Worm (Caenorhabditis elegans): ENCODE results near the gene aps-1.

Gene aps-1

DNA sequence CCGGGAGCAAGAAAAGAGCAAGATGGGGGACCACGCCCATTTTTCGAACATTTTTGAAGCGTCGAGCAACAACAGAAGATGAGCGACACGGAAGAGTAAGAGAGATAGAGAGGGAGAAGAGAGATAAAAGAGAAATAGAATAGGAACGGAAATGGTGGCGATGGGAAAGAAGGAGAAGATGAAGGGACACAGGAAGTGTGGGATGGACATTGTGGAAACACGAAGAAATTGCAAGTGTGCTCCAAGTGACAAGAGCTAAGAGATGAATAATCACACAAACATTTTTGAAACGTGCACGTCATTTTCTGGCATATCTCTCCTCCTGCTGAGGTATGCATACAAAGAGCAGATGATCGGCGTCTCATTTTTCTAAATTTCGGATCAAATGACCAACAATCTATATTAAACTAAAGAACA, 12.8 kb downstream of the aps-1 start (continued):
- no peak for TF ChIP-seq nhr-11 (tag; optimal IDR thresholded peaks at IDR 0.05)
- no peak for TF ChIP-seq unc-39 (tag; optimal IDR thresholded peaks at IDR 0.05)
- TF ChIP-seq nhr-237 (tag; optimal IDR thresholded peaks at IDR 0.05), result no peak
- no peak for TF ChIP-seq skn-1 (tag; optimal IDR thresholded peaks at IDR 0.05)

DNA sequence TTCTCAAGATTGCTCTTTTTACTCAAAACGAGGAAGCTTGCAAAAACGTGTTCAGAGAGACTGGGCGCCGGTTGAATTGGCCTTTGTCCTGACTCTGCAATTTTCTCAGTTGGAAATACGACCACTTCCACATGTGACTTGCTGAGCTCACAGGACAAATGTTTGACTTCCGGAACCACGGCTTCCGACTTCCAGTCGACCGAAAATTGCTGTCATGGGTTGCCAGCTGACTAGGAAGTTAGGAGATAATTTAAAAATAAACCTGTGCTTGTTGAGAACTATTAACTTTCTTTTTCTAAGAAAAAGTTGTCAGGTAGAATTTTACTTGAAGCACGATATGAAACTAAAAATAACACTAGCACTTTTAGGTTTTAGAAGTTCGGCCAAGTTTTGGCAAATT, 13.8 kb downstream of the aps-1 start:
- TF ChIP-seq sma-9 (GFP tag; optimal IDR thresholded peaks at IDR 0.05), result peak; percentile 67
- no peak for TF ChIP-seq sma-9 (tag; optimal IDR thresholded peaks at IDR 0.05)
- TF ChIP-seq gmeb-1 (tag; optimal IDR thresholded peaks at IDR 0.05), result no peak

DNA sequence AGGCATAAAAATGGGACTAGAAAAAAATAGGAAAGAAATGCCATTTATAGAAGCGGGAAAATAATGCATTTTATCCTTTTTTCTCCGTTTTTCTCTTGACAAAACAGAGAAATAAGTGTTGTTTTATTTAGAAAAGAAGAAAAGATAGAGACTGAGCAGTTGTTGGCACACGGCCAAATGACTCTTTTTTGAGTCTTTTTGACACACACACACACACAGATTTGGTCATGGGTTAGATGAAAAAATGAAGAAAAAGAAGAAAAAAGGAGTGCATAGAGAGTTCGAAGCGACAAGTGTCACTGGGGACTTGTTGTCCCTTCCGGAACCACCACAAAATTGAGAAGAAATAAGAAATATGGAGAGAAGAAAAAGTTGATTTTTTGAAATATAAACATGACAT, 15.7 kb downstream of the aps-1 start:
- TF ChIP-seq zag-1 (tag; optimal IDR thresholded peaks at IDR 0.05) (peak; percentile 58), ceh-82 (tag; optimal IDR thresholded peaks at IDR 0.05) (no peak), egl-27 (tag; optimal IDR thresholded peaks at IDR 0.05) (no peak), ceh-16 (tag; optimal IDR thresholded peaks at IDR 0.05) (no peak), nhr-129 (tag; optimal IDR thresholded peaks at IDR 0.05) (peak; percentile 56), sem-4 (tag; optimal IDR thresholded peaks at IDR 0.05) (no peak), lin-11 (tag; optimal IDR thresholded peaks at IDR 0.05) (no peak), C34F6.9 (tag; optimal IDR thresholded peaks at IDR 0.05) (peak; percentile 65), aly-2 (tag; optimal IDR thresholded peaks at IDR 0.05) (no peak), ztf-4 (tag; optimal IDR thresholded peaks at IDR 0.05) (no peak), unc-62 (GFP tag; optimal IDR thresholded peaks at IDR 0.05) (no peak), blmp-1 (tag; optimal IDR thresholded peaks at IDR 0.05; ENCODE audit: insufficient read depth) (no peak), crh-2 (tag; optimal IDR thresholded peaks at IDR 0.05) (peak; percentile 23), nhr-25 (tag; optimal IDR thresholded peaks at IDR 0.05) (no peak), sma-3 (GFP tag; optimal IDR thresholded peaks at IDR 0.05) (no peak), unc-39 (tag; optimal IDR thresholded peaks at IDR 0.05) (no peak), ZK546.5 (tag; optimal IDR thresholded peaks at IDR 0.05) (no peak), elt-1 (tag; optimal IDR thresholded peaks at IDR 0.05) (no peak), gmeb-1 (tag; optimal IDR thresholded peaks at IDR 0.05) (no peak), lin-13 (GFP tag; optimal IDR thresholded peaks at IDR 0.05) (no peak), R02D3.7 (tag; optimal IDR thresholded peaks at IDR 0.05) (no peak), fos-1 (tag; optimal IDR thresholded peaks at IDR 0.05) (no peak), nhr-12 (tag; optimal IDR thresholded peaks at IDR 0.05) (no peak), Y55F3AM.14 (GFP tag; optimal IDR thresholded peaks at IDR 0.05) (no peak), nhr-11 (tag; optimal IDR thresholded peaks at IDR 0.05) (no peak), snpc-4 (tag; optimal IDR thresholded peaks at IDR 0.05) (no peak), unc-55 (GFP tag; optimal IDR thresholded peaks at IDR 0.05) (no peak), mbf-1 (tag; optimal IDR thresholded peaks at IDR 0.05) (no peak), alr-1 (tag; optimal IDR thresholded peaks at IDR 0.05) (no peak), mab-5 (tag; optimal IDR thresholded peaks at IDR 0.05) (peak; percentile 53), ztf-1 (GFP tag; conservative IDR thresholded peaks at IDR 0.05) (no peak), nhr-77 (tag; optimal IDR thresholded peaks at IDR 0.05) (no peak), nhr-237 (tag; optimal IDR thresholded peaks at IDR 0.05) (no peak), dmd-4 (tag; optimal IDR thresholded peaks at IDR 0.05) (no peak), nhr-10 (tag; optimal IDR thresholded peaks at IDR 0.05) (no peak), ama-1 (optimal IDR thresholded peaks at IDR 0.05) (no peak), skn-1 (tag; optimal IDR thresholded peaks at IDR 0.05) (no peak), peb-1 (tag; optimal IDR thresholded peaks at IDR 0.05) (no peak), lsy-2 (tag; optimal IDR thresholded peaks at IDR 0.05) (peak in 1 of 2 experiments; percentile 51), nhr-6 (tag; optimal IDR thresholded peaks at IDR 0.05) (no peak), elt-3 (tag; optimal IDR thresholded peaks at IDR 0.05) (no peak), sma-9 (GFP tag; optimal IDR thresholded peaks at IDR 0.05) (peak; percentile 1), sma-9 (tag; optimal IDR thresholded peaks at IDR 0.05) (no peak), lin-39 (tag; optimal IDR thresholded peaks at IDR 0.05) (no peak), mdl-1 (tag; optimal IDR thresholded peaks at IDR 0.05) (no peak), nhr-23 (tag; optimal IDR thresholded peaks at IDR 0.05) (no peak), nhr-21 (tag; optimal IDR thresholded peaks at IDR 0.05) (no peak), F13H6.1 (tag; optimal IDR thresholded peaks at IDR 0.05) (peak; percentile 37), ztf-11 (tag; optimal IDR thresholded peaks at IDR 0.05) (no peak)
